Fruit fly (Drosophila melanogaster): ENCODE data around the gene CG33920.

- TF ChIP-seq ttk (optimal IDR thresholded peaks at IDR 0.05), result no peak
- no peak for TF ChIP-seq insv (optimal IDR thresholded peaks at IDR 0.05)
- TF ChIP-seq h (optimal IDR thresholded peaks at IDR 0.05), result no peak
- no peak for TF ChIP-seq psq (optimal IDR thresholded peaks at IDR 0.05)
- TF ChIP-seq Myc (optimal IDR thresholded peaks at IDR 0.05), result no peak
Measured at dm6 chr3R:31060708-31061625, 16.1 kb upstream of the CG33920 start, which contains the start of gene dco.
